Worm (Caenorhabditis elegans) whole organism, young adult: ENCODE measurements around the gene eri-3.

ENCODE experiments used
- F55B11.4 ChIP-seq: sonication (generic microtip); optimal IDR thresholded peaks from 2 replicates; lab custom pipeline; 2016; ENCODE audit warnings: missing compliant biosample characterization, missing genetic modification characterization, borderline replicate concordance; ENCODE audit not compliant: insufficient read depth
- ama-1 ChIP-seq, 3 experiments: fragments of 150-350 bp in 1 of 3; sonication (generic microtip) in 2 of 3; optimal IDR thresholded peaks; 2 replicates each; lab custom pipeline; 2014 to 2018; ENCODE audit warnings: missing biosample characterization in 2 of 3, missing genetic modification characterization in 2 of 3, missing genetic modification reagents in 2 of 3
- dox-1 ChIP-seq: fragments of 200-800 bp; sonication (Bioruptor generic); IDR thresholded peaks from 2 replicates; pipeline ENCODE4 v1.3.6; 2022; ENCODE audit warnings: missing genetic modification reagents, missing genetic modification characterization, missing compliant biosample characterization
- dpff-1 ChIP-seq: sonication (generic microtip); optimal IDR thresholded peaks from 2 replicates; lab custom pipeline; 2017; ENCODE audit warnings: mild to moderate bottlenecking, missing genetic modification characterization, missing compliant biosample characterization
- efl-1 ChIP-seq: fragments of 150-350 bp; optimal IDR thresholded peaks from 2 replicates; lab custom pipeline; 2014; ENCODE audit warnings: missing biosample characterization, missing genetic modification reagents, missing genetic modification characterization
- mel-28 ChIP-seq: sonication (generic microtip); optimal IDR thresholded peaks from 2 replicates; lab custom pipeline; 2016; ENCODE audit warnings: borderline replicate concordance, mild to moderate bottlenecking, missing genetic modification characterization, missing compliant biosample characterization
- nhr-179 ChIP-seq: sonication (generic microtip); optimal IDR thresholded peaks from 2 replicates; lab custom pipeline; 2016; ENCODE audit warnings: mild to moderate bottlenecking, missing genetic modification characterization, missing compliant biosample characterization
- nhr-80 ChIP-seq: sonication (generic microtip); optimal IDR thresholded peaks from 2 replicates; lab custom pipeline; 2016; ENCODE audit warnings: missing genetic modification characterization, missing compliant biosample characterization
- pha-4 ChIP-seq: fragments of 150-350 bp; sonication (generic microtip); optimal IDR thresholded peaks from 2 replicates; lab custom pipeline; 2014; ENCODE audit warnings: missing biosample characterization, missing genetic modification reagents, missing genetic modification characterization
- sea-2 ChIP-seq: fragments of 200-800 bp; sonication (Bioruptor generic); IDR thresholded peaks from 2 replicates; pipeline ENCODE4 v1.3.6; 2022; ENCODE audit warnings: missing genetic modification characterization, missing compliant biosample characterization
- somi-1 ChIP-seq: fragments of 200-800 bp; sonication (Bioruptor generic); optimal IDR thresholded peaks from 2 replicates; lab custom pipeline; 2018; ENCODE audit warnings: mild to moderate bottlenecking, missing genetic modification characterization, missing compliant biosample characterization
- xnd-1 ChIP-seq: sonication (generic microtip); optimal IDR thresholded peaks from 2 replicates; lab custom pipeline; 2016; ENCODE audit warnings: missing genotype, missing genetic modification reagents, missing genetic modification characterization, missing compliant biosample characterization

ce11 chrII:1127676-1128075 is 4.3 kb downstream of the eri-3 start, which contains the start of gene taf-6.1:
- no peak for TF ChIP-seq nhr-179 (tag; lab: Kevin White, UChicago)
- no peak for TF ChIP-seq ama-1 (optimal IDR thresholded peaks at IDR 0.05; lab: Kevin White, UChicago)
- TF ChIP-seq ama-1 (GFP tag; optimal IDR thresholded peaks at IDR 0.05; lab: Kevin White, UChicago), result no peak
- no peak for TF ChIP-seq nhr-80 (tag; lab: Kevin White, UChicago)
- no peak for TF ChIP-seq efl-1 (GFP tag; lab: Kevin White, UChicago)
- no peak for TF ChIP-seq somi-1 (GFP tag; lab: Kevin White, UChicago)
- no peak for TF ChIP-seq mel-28 (tag; lab: Kevin White, UChicago)
- TF ChIP-seq xnd-1, result no peak
- TF ChIP-seq F55B11.4 (tag; lab: Kevin White, UChicago), result no peak
- no peak for TF ChIP-seq sea-2 (GFP tag; lab: Robert Waterston, UW)
- TF ChIP-seq pha-4 (tag; lab: Kevin White, UChicago), result no peak
- no peak for TF ChIP-seq dox-1 (GFP tag; lab: Robert Waterston, UW)
- no peak for TF ChIP-seq dpff-1 (tag; lab: Kevin White, UChicago)
